Worm (Caenorhabditis elegans) whole organism, L1 larva: ENCODE data around the gene srz-101.
A peak's percentile ranks its signal among the peaks of the same experiment; 100 is the strongest.

Experiments used
- Y116A8C.19 ChIP-seq: sonication (generic microtip); optimal IDR thresholded peaks from 2 replicates; lab custom pipeline; 2016; ENCODE audit warnings: missing compliant biosample characterization, missing genetic modification characterization, borderline replicate concordance
- aha-1 ChIP-seq: fragments of 150-350 bp; optimal IDR thresholded peaks from 2 replicates; lab custom pipeline; 2014; ENCODE audit warnings: missing biosample characterization, missing genetic modification characterization
- aly-2 ChIP-seq: fragments of 150-350 bp; optimal IDR thresholded peaks from 2 replicates; lab custom pipeline; 2014; ENCODE audit warnings: missing biosample characterization, missing genetic modification characterization
- blmp-1 ChIP-seq: fragments of 150-350 bp; optimal IDR thresholded peaks from 2 replicates; lab custom pipeline; 2014; ENCODE audit warnings: missing biosample characterization, missing genetic modification characterization
- ceh-63 ChIP-seq: fragments of 200-800 bp; sonication (Bioruptor generic); optimal IDR thresholded peaks from 2 replicates; lab custom pipeline; 2018; ENCODE audit warnings: mild to moderate bottlenecking, missing genetic modification characterization, missing compliant biosample characterization
- ceh-8 ChIP-seq: fragments of 200-800 bp; sonication (Bioruptor generic); optimal IDR thresholded peaks from 2 replicates; lab custom pipeline; 2018; ENCODE audit warnings: mild to moderate bottlenecking, missing genetic modification characterization, moderate library complexity, missing compliant biosample characterization
- ceh-88 ChIP-seq: fragments of 200-800 bp; sonication (Bioruptor generic); IDR thresholded peaks from 2 replicates; pipeline ENCODE4 v1.3.6; 2022; ENCODE audit warnings: missing genetic modification characterization, missing compliant biosample characterization
- ces-1 ChIP-seq: fragments of 150-350 bp; optimal IDR thresholded peaks from 2 replicates; lab custom pipeline; 2014; ENCODE audit warnings: missing biosample characterization, missing genetic modification reagents, missing genetic modification characterization
- efl-3 ChIP-seq: fragments of 200-800 bp; sonication (Bioruptor generic); optimal IDR thresholded peaks from 2 replicates; lab custom pipeline; 2018; ENCODE audit warnings: mild to moderate bottlenecking, missing genetic modification characterization, missing compliant biosample characterization
- elt-2 ChIP-seq: sonication (generic microtip); optimal IDR thresholded peaks from 2 replicates; lab custom pipeline; 2016; ENCODE audit warnings: missing genetic modification characterization, mild to moderate bottlenecking, inconsistent platforms, missing compliant biosample characterization, missing genetic modification reagents
- ets-5 ChIP-seq: fragments of 200-800 bp; sonication (Bioruptor generic); IDR thresholded peaks from 2 replicates; pipeline ENCODE4 v1.3.6; 2022; ENCODE audit warnings: missing genetic modification characterization, missing compliant biosample characterization
- fkh-10 ChIP-seq: sonication (generic microtip); optimal IDR thresholded peaks from 2 replicates; lab custom pipeline; 2017; ENCODE audit warnings: missing biosample characterization, missing genetic modification reagents, missing genetic modification characterization
- fkh-4 ChIP-seq: sonication (generic microtip); optimal IDR thresholded peaks from 2 replicates; lab custom pipeline; 2016; ENCODE audit warnings: missing compliant biosample characterization, missing genetic modification characterization, borderline replicate concordance
- fkh-8 ChIP-seq: sonication (generic microtip); optimal IDR thresholded peaks from 2 replicates; lab custom pipeline; 2016; ENCODE audit warnings: mild to moderate bottlenecking, missing genetic modification characterization, missing compliant biosample characterization
- hlh-17 ChIP-seq: fragments of 200-800 bp; sonication (Bioruptor generic); optimal IDR thresholded peaks from 2 replicates; lab custom pipeline; 2018; ENCODE audit warnings: missing genetic modification characterization, mild to moderate bottlenecking, missing compliant biosample characterization, moderate library complexity, borderline replicate concordance
- hlh-4 ChIP-seq: sonication (generic microtip); optimal IDR thresholded peaks from 2 replicates; lab custom pipeline; 2016; ENCODE audit warnings: mild to moderate bottlenecking, missing genetic modification characterization, missing compliant biosample characterization
- isw-1 ChIP-seq: fragments of 200-800 bp; sonication (Bioruptor generic); IDR thresholded peaks from 2 replicates; pipeline ENCODE4 v1.3.6; 2022; ENCODE audit warnings: missing genetic modification characterization, missing compliant biosample characterization
- jun-1 ChIP-seq: fragments of 150-350 bp; optimal IDR thresholded peaks from 2 replicates; lab custom pipeline; 2014; ENCODE audit warnings: missing biosample characterization, missing genetic modification reagents, missing genetic modification characterization
- lin-14 ChIP-seq: fragments of 200-800 bp; sonication (Bioruptor generic); optimal IDR thresholded peaks from 2 replicates; lab custom pipeline; 2018; ENCODE audit warnings: mild to moderate bottlenecking, missing genetic modification characterization, moderate library complexity, missing compliant biosample characterization
- lin-15B ChIP-seq: fragments of 150-350 bp; sonication (generic microtip); optimal IDR thresholded peaks from 3 replicates; lab custom pipeline; 2014; ENCODE audit warnings: missing biosample characterization, missing genetic modification characterization
- lin-35 ChIP-seq, 2 experiments: fragments of 150-350 bp; optimal IDR thresholded peaks; 2 replicates each; lab custom pipeline; 2014; ENCODE audit warnings: missing biosample characterization in 2 of 2, missing genetic modification characterization in 2 of 2, missing genetic modification reagents in 2 of 2
- mep-1 ChIP-seq: fragments of 150-350 bp; optimal IDR thresholded peaks from 2 replicates; lab custom pipeline; 2014; ENCODE audit warnings: missing biosample characterization, missing genetic modification characterization
- nhr-19 ChIP-seq: fragments of 200-800 bp; sonication (Bioruptor generic); conservative IDR thresholded peaks from 2 replicates; pipeline ENCODE4 v1.3.6; 2022; ENCODE audit warnings: missing genetic modification characterization, missing compliant biosample characterization
- nhr-47 ChIP-seq: sonication (generic microtip); optimal IDR thresholded peaks from 2 replicates; lab custom pipeline; 2016; ENCODE audit warnings: mild to moderate bottlenecking, missing genetic modification characterization, moderate library complexity, missing compliant biosample characterization
- nhr-76 ChIP-seq: sonication (generic microtip); optimal IDR thresholded peaks from 2 replicates; lab custom pipeline; 2017; ENCODE audit warnings: missing biosample characterization, missing genetic modification characterization
- nhr-77 ChIP-seq: fragments of 150-350 bp; optimal IDR thresholded peaks from 2 replicates; lab custom pipeline; 2014; ENCODE audit warnings: missing biosample characterization, missing genetic modification characterization
- pax-3 ChIP-seq: fragments of 200-800 bp; sonication (Bioruptor generic); optimal IDR thresholded peaks from 2 replicates; lab custom pipeline; 2018; ENCODE audit warnings: mild to moderate bottlenecking, missing genetic modification characterization, moderate library complexity, missing compliant biosample characterization
- skn-1 ChIP-seq: fragments of 150-350 bp; optimal IDR thresholded peaks from 2 replicates; lab custom pipeline; 2014; ENCODE audit warnings: missing biosample characterization, missing genetic modification characterization
- sox-4 ChIP-seq: sonication (generic microtip); optimal IDR thresholded peaks from 2 replicates; lab custom pipeline; 2016; ENCODE audit warnings: missing genetic modification characterization, missing compliant biosample characterization
- unc-86 ChIP-seq: sonication (generic microtip); optimal IDR thresholded peaks from 2 replicates; lab custom pipeline; 2016; ENCODE audit warnings: missing genetic modification characterization, missing compliant biosample characterization
- ztf-11 ChIP-seq, 2 experiments: sonication (generic microtip); optimal IDR thresholded peaks; 2 replicates each; lab custom pipeline; 2016 to 2017; ENCODE audit warnings: missing genetic modification characterization in 2 of 2, missing biosample characterization in 1 of 2, missing compliant biosample characterization in 1 of 2
- ztf-4 ChIP-seq: fragments of 150-350 bp; optimal IDR thresholded peaks from 2 replicates; lab custom pipeline; 2014; ENCODE audit warnings: missing biosample characterization, missing genetic modification characterization

Gene srz-101

ce11 chrV:16682886-16683285, 11.8 kb upstream of the srz-101 start, which contains the start of gene srw-36:
TSS of gene srw-36 (plus strand) at chrV:16683186.
- TF ChIP-seq nhr-76 (tag; lab: Kevin White, UChicago), result no peak
- TF ChIP-seq unc-86 (tag; lab: Kevin White, UChicago), result no peak
- TF ChIP-seq fkh-4 (tag; lab: Kevin White, UChicago), result no peak
- TF ChIP-seq, all 84 proteins: peak for 0

ce11 chrV:16683359-16683758, 11.3 kb upstream of the srz-101 start:
- TF ChIP-seq nhr-19, result no peak
- no peak for TF ChIP-seq sox-4 (tag; lab: Kevin White, UChicago)
- TF ChIP-seq ztf-4 (tag; lab: Kevin White, UChicago), result no peak
- no peak for TF ChIP-seq hlh-17 (GFP tag; lab: Kevin White, UChicago)
- no peak for TF ChIP-seq ztf-11 (tag; optimal IDR thresholded peaks at IDR 0.05; lab: Kevin White, UChicago)
- TF ChIP-seq aly-2 (tag; lab: Kevin White, UChicago), result no peak
- TF ChIP-seq fkh-4 (tag; lab: Kevin White, UChicago), result no peak
- no peak for TF ChIP-seq lin-15B
- no peak for TF ChIP-seq hlh-4 (tag; lab: Kevin White, UChicago)
- no peak for TF ChIP-seq aha-1
- TF ChIP-seq pax-3 (tag; lab: Kevin White, UChicago), result no peak
- no peak for TF ChIP-seq ceh-63 (GFP tag; lab: Kevin White, UChicago)
- no peak for TF ChIP-seq mep-1 (tag; lab: Kevin White, UChicago)
- no peak for TF ChIP-seq nhr-47 (tag; lab: Kevin White, UChicago)

ce11 chrV:16685725-16686124, 8.9 kb upstream of the srz-101 start, which contains the start of gene srw-43:
TSS of gene srw-43 (plus strand) at chrV:16686025.
- TF ChIP-seq aha-1, result no peak
- no peak for TF ChIP-seq skn-1 (tag; lab: Kevin White, UChicago)
- no peak for TF ChIP-seq nhr-47 (tag; lab: Kevin White, UChicago)
- no peak for TF ChIP-seq ets-5
- no peak for TF ChIP-seq elt-2 (tag; lab: Kevin White, UChicago)
- no peak for TF ChIP-seq ceh-8 (GFP tag; lab: Kevin White, UChicago)
- no peak for TF ChIP-seq ztf-11 (tag; optimal IDR thresholded peaks at IDR 0.05; lab: Kevin White, UChicago)

DNA sequence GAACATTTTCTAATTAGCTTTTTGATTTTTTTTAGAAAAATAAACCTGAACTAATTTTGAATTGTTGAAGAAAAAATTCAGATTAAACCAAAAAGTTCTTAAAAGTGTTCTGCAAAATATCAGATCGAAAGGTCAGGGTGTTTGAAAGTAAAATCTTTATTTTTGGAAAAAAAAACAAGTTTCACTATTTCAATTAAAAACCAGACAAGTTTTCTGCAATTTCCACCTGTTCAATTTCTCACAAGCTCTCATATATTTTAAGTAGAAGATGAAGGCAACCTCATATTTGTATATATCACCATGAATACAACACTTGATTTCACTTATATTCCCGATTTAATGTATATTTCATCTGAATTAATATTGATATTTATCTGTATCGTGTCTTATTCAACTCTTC, 7.4 kb upstream of the srz-101 start, which contains the start of gene srz-102:
TSS of gene srz-102 (plus strand) at position 301 of the 400 bp plus-strand sequence.
- TF ChIP-seq blmp-1, result no peak
- no peak for TF ChIP-seq lin-14 (GFP tag; lab: Kevin White, UChicago)
- TF ChIP-seq jun-1 (tag; lab: Kevin White, UChicago), result no peak
- TF ChIP-seq ces-1 (GFP tag; lab: Kevin White, UChicago), result no peak
- TF ChIP-seq efl-3, result no peak
- TF ChIP-seq lin-35 (GFP tag; optimal IDR thresholded peaks at IDR 0.05; lab: Kevin White, UChicago), result no peak
- TF ChIP-seq aly-2 (tag; lab: Kevin White, UChicago), result no peak
- TF ChIP-seq Y116A8C.19, result no peak
- no peak for TF ChIP-seq ztf-4 (tag; lab: Kevin White, UChicago)
- TF ChIP-seq isw-1, result no peak
- no peak for TF ChIP-seq ceh-88 (GFP tag; lab: Robert Waterston, UW)
- TF ChIP-seq hlh-17 (GFP tag; lab: Kevin White, UChicago), result no peak
- TF ChIP-seq aha-1, result no peak
- no peak for TF ChIP-seq fkh-4 (tag; lab: Kevin White, UChicago)
- no peak for TF ChIP-seq fkh-8 (tag; lab: Kevin White, UChicago)
- no peak for TF ChIP-seq nhr-77

DNA sequence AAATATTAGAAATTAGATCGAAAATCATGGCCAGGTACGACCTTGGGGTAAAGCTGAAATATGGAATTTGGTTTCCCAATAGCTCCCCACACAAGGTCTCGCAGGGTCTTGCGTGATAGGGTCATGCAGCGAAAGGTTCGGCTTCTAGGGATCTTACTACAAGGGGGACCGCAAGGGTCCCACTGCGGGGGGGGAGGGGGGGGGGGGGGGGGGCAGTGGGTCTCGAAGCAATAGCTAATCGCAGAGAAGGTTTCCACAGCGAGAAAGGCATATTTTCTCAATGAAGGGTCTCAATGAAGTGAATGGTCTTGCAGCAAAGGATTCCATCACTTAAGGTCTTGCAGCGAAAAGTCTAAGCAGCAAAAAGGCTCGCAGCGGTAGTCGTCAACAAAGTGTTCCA, 1.6 kb upstream of the srz-101 start:
- TF ChIP-seq fkh-10 (GFP tag; lab: Kevin White, UChicago) (no peak), ceh-8 (GFP tag; lab: Kevin White, UChicago) (peak; percentile 56)
- TF ChIP-seq, all 84 proteins: peak for 1
